Fruit fly (Drosophila melanogaster) whole organism, wandering third instar larva: ENCODE results near the gene CG46244.

Source experiments
- Abd-B ChIP-seq: fragments of >200 bp; optimal IDR thresholded peaks from 2 replicates; lab custom pipeline; 2017; ENCODE audit warnings: missing biosample characterization, missing genetic modification characterization
- CG9705 ChIP-seq: fragments of 200-800 bp; sonication (Bioruptor generic); optimal IDR thresholded peaks from 2 replicates; lab custom pipeline; 2018; ENCODE audit warnings: missing biosample characterization, mild to moderate bottlenecking, missing genetic modification characterization
- Dfd ChIP-seq: fragments of >200 bp; optimal IDR thresholded peaks from 2 replicates; lab custom pipeline; 2017; ENCODE audit warnings: missing biosample characterization, missing genetic modification characterization
- HLH106 ChIP-seq: fragments of 200-800 bp; optimal IDR thresholded peaks from 3 replicates; lab custom pipeline; 2019; ENCODE audit warnings: missing biosample characterization, mild to moderate bottlenecking, missing genetic modification characterization, moderate library complexity
- Myc ChIP-seq: fragments of >200 bp; optimal IDR thresholded peaks from 2 replicates; lab custom pipeline; 2017
- OdsH ChIP-seq: fragments of 200-800 bp; sonication (Bioruptor generic); optimal IDR thresholded peaks from 2 replicates; lab custom pipeline; 2016; ENCODE audit warnings: missing biosample characterization, mild to moderate bottlenecking, missing genetic modification characterization
- Sp1 ChIP-seq: fragments of 200-800 bp; sonication (Bioruptor generic); optimal IDR thresholded peaks from 3 replicates; lab custom pipeline; 2019; ENCODE audit warnings: missing biosample characterization, mild to moderate bottlenecking, missing genetic modification characterization, moderate library complexity
- br ChIP-seq: fragments of 200-800 bp; sonication (Bioruptor generic); optimal IDR thresholded peaks from 2 replicates; lab custom pipeline; 2016; ENCODE audit warnings: missing biosample characterization, missing genetic modification characterization
- dsf ChIP-seq: sonication (Bioruptor generic); optimal IDR thresholded peaks from 2 replicates; lab custom pipeline; 2016; ENCODE audit warnings: missing biosample characterization, missing genetic modification characterization, borderline replicate concordance
- pan ChIP-seq: fragments of >200 bp; optimal IDR thresholded peaks from 2 replicates; lab custom pipeline; 2017
- psq ChIP-seq: fragments of 200-800 bp; sonication (Bioruptor generic); optimal IDR thresholded peaks from 3 replicates; lab custom pipeline; 2017; ENCODE audit warnings: missing biosample characterization, mild to moderate bottlenecking, missing genetic modification characterization, moderate library complexity

DNA sequence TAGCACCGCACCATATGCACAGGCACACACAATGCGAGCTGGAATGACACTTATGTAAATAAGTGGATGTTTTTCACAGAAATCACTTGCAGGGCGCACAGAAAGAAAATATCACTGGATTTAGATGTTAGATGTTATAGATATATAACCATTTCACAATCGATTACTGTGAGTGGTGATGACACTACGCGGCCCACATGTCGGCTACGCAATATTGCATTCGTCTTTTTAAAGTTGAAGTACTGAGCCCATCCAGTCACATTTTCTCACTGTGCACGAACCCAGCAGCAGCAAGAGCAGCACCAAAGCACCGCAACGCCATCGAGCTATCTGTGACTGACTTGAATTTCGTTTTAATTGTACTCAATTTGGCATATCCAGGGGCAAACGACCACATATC is 116.1 kb downstream of the CG46244 start:
- TF ChIP-seq dsf (GFP tag; lab: Kevin White, UChicago) (no peak), HLH106 (tag; lab: Kevin White, UChicago) (no peak), Sp1 (GFP tag; lab: Kevin White, UChicago) (no peak), pan (no peak), Abd-B (no peak), psq (GFP tag; lab: Kevin White, UChicago) (no peak), OdsH (no peak), Dfd (GFP tag; lab: Kevin White, UChicago) (no peak), br (GFP tag; lab: Kevin White, UChicago) (no peak), Myc (lab: Kevin White, UChicago) (no peak), CG9705 (GFP tag; lab: Kevin White, UChicago) (no peak)
